Worm (Caenorhabditis elegans) whole organism, late embryonic: Measurements from ENCODE around the gene oat-1.

Experiments used
- C08G9.2 ChIP-seq: sonication (generic microtip); optimal IDR thresholded peaks from 2 replicates; lab custom pipeline; 2016; ENCODE audit warnings: mild to moderate bottlenecking, missing genetic modification characterization, moderate library complexity, missing compliant biosample characterization
- C38D4.7 ChIP-seq: fragments of 200-800 bp; sonication (Bioruptor generic); optimal IDR thresholded peaks from 2 replicates; lab custom pipeline; 2018; ENCODE audit warnings: mild to moderate bottlenecking, missing genetic modification characterization, moderate library complexity, missing compliant biosample characterization
- F13H6.1 ChIP-seq: sonication (generic microtip); optimal IDR thresholded peaks from 2 replicates; lab custom pipeline; 2016; ENCODE audit warnings: missing genetic modification characterization, missing compliant biosample characterization
- K02D7.2 ChIP-seq: sonication (generic microtip); optimal IDR thresholded peaks from 2 replicates; lab custom pipeline; 2017; ENCODE audit warnings: mild to moderate bottlenecking, missing genetic modification characterization, missing compliant biosample characterization
- K09A11.1 ChIP-seq: sonication (generic microtip); optimal IDR thresholded peaks from 2 replicates; lab custom pipeline; 2017; ENCODE audit warnings: antibody characterized with exemption, mild to moderate bottlenecking, missing genetic modification characterization, missing compliant biosample characterization; ENCODE audit not compliant: insufficient read depth
- Y22D7AL.16 ChIP-seq: sonication (generic microtip); optimal IDR thresholded peaks from 2 replicates; lab custom pipeline; 2016; ENCODE audit warnings: missing genetic modification characterization, missing compliant biosample characterization
- ahr-1 ChIP-seq: sonication (generic microtip); optimal IDR thresholded peaks from 2 replicates; lab custom pipeline; 2016; ENCODE audit warnings: missing genetic modification characterization, missing compliant biosample characterization
- ceh-19 ChIP-seq: fragments of 200-800 bp; sonication (Bioruptor generic); optimal IDR thresholded peaks from 2 replicates; lab custom pipeline; 2018; ENCODE audit warnings: mild to moderate bottlenecking, missing genetic modification characterization, missing compliant biosample characterization
- ceh-31 ChIP-seq: sonication (generic microtip); optimal IDR thresholded peaks from 2 replicates; lab custom pipeline; 2016; ENCODE audit warnings: missing genetic modification characterization, missing compliant biosample characterization
- ceh-34 ChIP-seq: sonication (generic microtip); optimal IDR thresholded peaks from 2 replicates; lab custom pipeline; 2016; ENCODE audit warnings: mild to moderate bottlenecking, missing genetic modification characterization, missing compliant biosample characterization
- ceh-45 ChIP-seq: fragments of 200-800 bp; sonication (Bioruptor generic); IDR thresholded peaks from 2 replicates; pipeline ENCODE4 v1.3.6; 2022; ENCODE audit warnings: missing genetic modification reagents, missing genetic modification characterization, missing compliant biosample characterization
- ceh-48 ChIP-seq: sonication (generic microtip); optimal IDR thresholded peaks from 2 replicates; lab custom pipeline; 2016; ENCODE audit warnings: missing genetic modification characterization, inconsistent platforms, missing compliant biosample characterization
- elt-2 ChIP-seq: sonication (generic microtip); optimal IDR thresholded peaks from 2 replicates; lab custom pipeline; 2016; ENCODE audit warnings: missing genetic modification reagents, missing genetic modification characterization, missing compliant biosample characterization
- elt-4 ChIP-seq: sonication (generic microtip); optimal IDR thresholded peaks from 2 replicates; lab custom pipeline; 2016; ENCODE audit warnings: missing genetic modification characterization, missing compliant biosample characterization
- ets-4 ChIP-seq: sonication (generic microtip); optimal IDR thresholded peaks from 2 replicates; lab custom pipeline; 2016; ENCODE audit warnings: missing genetic modification characterization, missing compliant biosample characterization
- eyg-1 ChIP-seq: sonication (generic microtip); optimal IDR thresholded peaks from 2 replicates; lab custom pipeline; 2016; ENCODE audit warnings: missing genotype, missing genetic modification characterization, missing compliant biosample characterization
- fax-1 ChIP-seq: sonication (generic microtip); optimal IDR thresholded peaks from 2 replicates; lab custom pipeline; 2016; ENCODE audit warnings: missing genotype, missing genetic modification characterization, missing compliant biosample characterization
- fkh-10 ChIP-seq: fragments of 150-350 bp; optimal IDR thresholded peaks from 2 replicates; lab custom pipeline; 2014; ENCODE audit warnings: missing biosample characterization, missing genetic modification reagents, missing genetic modification characterization
- fkh-6 ChIP-seq: sonication (generic microtip); optimal IDR thresholded peaks from 2 replicates; lab custom pipeline; 2016; ENCODE audit warnings: missing genetic modification characterization, missing compliant biosample characterization
- gmeb-2 ChIP-seq: sonication (generic microtip); optimal IDR thresholded peaks from 2 replicates; lab custom pipeline; 2016; ENCODE audit warnings: missing genetic modification characterization, inconsistent platforms, missing compliant biosample characterization
- hlh-13 ChIP-seq: fragments of 200-800 bp; sonication (Bioruptor generic); optimal IDR thresholded peaks from 2 replicates; lab custom pipeline; 2018; ENCODE audit warnings: mild to moderate bottlenecking, missing genetic modification characterization, missing compliant biosample characterization
- hlh-15 ChIP-seq: sonication (generic microtip); optimal IDR thresholded peaks from 2 replicates; lab custom pipeline; 2016; ENCODE audit warnings: missing genetic modification characterization, missing compliant biosample characterization
- hlh-6 ChIP-seq: sonication (generic microtip); optimal IDR thresholded peaks from 2 replicates; lab custom pipeline; 2016; ENCODE audit warnings: missing genotype, missing genetic modification characterization, missing compliant biosample characterization
- hlh-8 ChIP-seq: sonication (generic microtip); optimal IDR thresholded peaks from 2 replicates; lab custom pipeline; 2016; ENCODE audit warnings: missing genotype, missing genetic modification characterization, missing compliant biosample characterization
- lim-6 ChIP-seq: sonication (generic microtip); optimal IDR thresholded peaks from 2 replicates; lab custom pipeline; 2016; ENCODE audit warnings: missing genetic modification characterization, missing compliant biosample characterization
- lin-11 ChIP-seq: fragments of 200-800 bp; sonication (Bioruptor generic); optimal IDR thresholded peaks from 2 replicates; lab custom pipeline; 2018; ENCODE audit warnings: mild to moderate bottlenecking, missing genetic modification characterization, missing compliant biosample characterization
- madf-2 ChIP-seq: sonication (generic microtip); optimal IDR thresholded peaks from 2 replicates; lab custom pipeline; 2017; ENCODE audit warnings: missing genetic modification characterization, missing compliant biosample characterization
- mec-3 ChIP-seq: sonication (generic microtip); optimal IDR thresholded peaks from 2 replicates; lab custom pipeline; 2016; ENCODE audit warnings: borderline replicate concordance, missing genetic modification characterization, missing compliant biosample characterization
- nfya-1 ChIP-seq: sonication (generic microtip); optimal IDR thresholded peaks from 2 replicates; lab custom pipeline; 2017; ENCODE audit warnings: missing genetic modification characterization, mild to moderate bottlenecking, missing compliant biosample characterization, antibody characterized with exemption, moderate library complexity
- nhr-11 ChIP-seq: fragments of 150-350 bp; optimal IDR thresholded peaks from 2 replicates; lab custom pipeline; 2014; ENCODE audit warnings: missing biosample characterization, missing genetic modification characterization
- nhr-232 ChIP-seq: sonication (generic microtip); optimal IDR thresholded peaks from 2 replicates; lab custom pipeline; 2016; ENCODE audit warnings: missing genetic modification characterization, missing compliant biosample characterization
- pag-3 ChIP-seq: sonication (generic microtip); optimal IDR thresholded peaks from 2 replicates; lab custom pipeline; 2016; ENCODE audit warnings: missing compliant biosample characterization, missing genetic modification characterization, borderline replicate concordance
- pat-9 ChIP-seq: fragments of 200-800 bp; sonication (Bioruptor generic); optimal IDR thresholded peaks from 2 replicates; lab custom pipeline; 2018; ENCODE audit warnings: mild to moderate bottlenecking, missing genetic modification characterization, moderate library complexity, missing compliant biosample characterization
- pha-2 ChIP-seq: sonication (generic microtip); optimal IDR thresholded peaks from 2 replicates; lab custom pipeline; 2017; ENCODE audit warnings: mild to moderate bottlenecking, missing genetic modification characterization, missing compliant biosample characterization
- pqm-1 ChIP-seq: sonication (generic microtip); optimal IDR thresholded peaks from 2 replicates; lab custom pipeline; 2016; ENCODE audit warnings: missing genetic modification characterization, missing compliant biosample characterization
- ref-2 ChIP-seq: sonication (generic microtip); optimal IDR thresholded peaks from 2 replicates; lab custom pipeline; 2016; ENCODE audit warnings: missing genetic modification characterization, missing compliant biosample characterization
- rnt-1 ChIP-seq: sonication (generic microtip); optimal IDR thresholded peaks from 2 replicates; lab custom pipeline; 2016; ENCODE audit warnings: missing genetic modification characterization, missing compliant biosample characterization
- sdc-2 ChIP-seq: sonication (generic microtip); optimal IDR thresholded peaks from 2 replicates; lab custom pipeline; 2016; ENCODE audit warnings: missing genotype, missing genetic modification characterization, missing compliant biosample characterization
- sox-2 ChIP-seq: fragments of 200-800 bp; sonication (Bioruptor generic); IDR thresholded peaks from 2 replicates; pipeline ENCODE4 v1.3.6; 2022; ENCODE audit warnings: missing genetic modification reagents, missing genetic modification characterization, missing compliant biosample characterization
- syd-9 ChIP-seq: sonication (generic microtip); optimal IDR thresholded peaks from 2 replicates; lab custom pipeline; 2016; ENCODE audit warnings: mild to moderate bottlenecking, missing genetic modification characterization, moderate library complexity, missing compliant biosample characterization
- tbx-2 ChIP-seq: sonication (generic microtip); optimal IDR thresholded peaks from 2 replicates; lab custom pipeline; 2016; ENCODE audit warnings: missing genetic modification characterization, missing compliant biosample characterization
- tbx-7 ChIP-seq: sonication (generic microtip); optimal IDR thresholded peaks from 2 replicates; lab custom pipeline; 2016; ENCODE audit warnings: missing genotype, missing genetic modification characterization, missing compliant biosample characterization
- ttx-3 ChIP-seq: sonication (generic microtip); optimal IDR thresholded peaks from 2 replicates; lab custom pipeline; 2016; ENCODE audit warnings: missing genetic modification reagents, missing genetic modification characterization, missing compliant biosample characterization
- unc-55 ChIP-seq: sonication (generic microtip); optimal IDR thresholded peaks from 2 replicates; lab custom pipeline; 2017; ENCODE audit warnings: missing biosample characterization, missing genetic modification reagents, missing genetic modification characterization
- unc-86 ChIP-seq: sonication (generic microtip); optimal IDR thresholded peaks from 2 replicates; lab custom pipeline; 2016; ENCODE audit warnings: missing genetic modification characterization, missing compliant biosample characterization
- zip-5 ChIP-seq: sonication (generic microtip); optimal IDR thresholded peaks from 2 replicates; lab custom pipeline; 2016; ENCODE audit warnings: missing genetic modification characterization, missing compliant biosample characterization

The oat-1 gene

ce11 chrIV:8506034-8506433, 33.6 kb upstream of the oat-1 start:
- no peak for TF ChIP-seq syd-9 (tag; lab: Kevin White, UChicago)
- no peak for TF ChIP-seq pag-3 (tag; lab: Kevin White, UChicago)
- TF ChIP-seq ahr-1 (tag; lab: Kevin White, UChicago), result no peak
- TF ChIP-seq rnt-1, result no peak
- no peak for TF ChIP-seq gmeb-2 (tag; lab: Kevin White, UChicago)
- TF ChIP-seq unc-86, result no peak
- TF ChIP-seq lin-11 (tag; lab: Kevin White, UChicago), result no peak
- TF ChIP-seq elt-4 (tag; lab: Kevin White, UChicago), result no peak
- TF ChIP-seq lim-6 (tag; lab: Kevin White, UChicago), result no peak
- no peak for TF ChIP-seq K09A11.1
- no peak for TF ChIP-seq pqm-1
- TF ChIP-seq nhr-232 (tag; lab: Kevin White, UChicago), result no peak
- TF ChIP-seq mec-3 (tag; lab: Kevin White, UChicago), result no peak
- no peak for TF ChIP-seq ttx-3
- no peak for TF ChIP-seq sox-2
- no peak for TF ChIP-seq nhr-11 (tag; lab: Kevin White, UChicago)

ce11 chrIV:8501382-8501781, 29.0 kb upstream of the oat-1 start, which contains the start of gene C28C12.1:
Gene C28C12.1 (plus strand): TSS chrIV:8501682.
- TF ChIP-seq hlh-15 (tag; lab: Kevin White, UChicago), result no peak
- no peak for TF ChIP-seq elt-2 (tag; lab: Kevin White, UChicago)
- TF ChIP-seq hlh-8, result no peak
- no peak for TF ChIP-seq ceh-45 (GFP tag; lab: Robert Waterston, UW)
- no peak for TF ChIP-seq unc-55
- TF ChIP-seq nhr-232 (tag; lab: Kevin White, UChicago), result no peak
- no peak for TF ChIP-seq hlh-6 (tag; lab: Kevin White, UChicago)
- no peak for TF ChIP-seq lin-11 (tag; lab: Kevin White, UChicago)
- no peak for TF ChIP-seq fkh-10 (GFP tag; lab: Kevin White, UChicago)
- TF ChIP-seq ceh-48, result no peak
- no peak for TF ChIP-seq tbx-2 (tag; lab: Kevin White, UChicago)
- TF ChIP-seq ceh-19 (GFP tag; lab: Kevin White, UChicago), result no peak
- no peak for TF ChIP-seq nfya-1 (tag; lab: Kevin White, UChicago)
- no peak for TF ChIP-seq ahr-1 (tag; lab: Kevin White, UChicago)
- TF ChIP-seq pha-2 (tag; lab: Kevin White, UChicago), result no peak
- no peak for TF ChIP-seq fkh-6
- no peak for TF ChIP-seq K02D7.2 (tag; lab: Kevin White, UChicago)
- no peak for TF ChIP-seq F13H6.1

ce11 chrIV:8499956-8500355, 27.6 kb upstream of the oat-1 start:
- TF ChIP-seq hlh-13 (GFP tag; lab: Kevin White, UChicago), result no peak
- no peak for TF ChIP-seq ceh-34
- no peak for TF ChIP-seq ceh-45 (GFP tag; lab: Robert Waterston, UW)
- no peak for TF ChIP-seq eyg-1
- no peak for TF ChIP-seq Y22D7AL.16 (tag; lab: Kevin White, UChicago)
- TF ChIP-seq pqm-1, result no peak

- peak; percentile 13 for TF ChIP-seq nfya-1 (tag; lab: Kevin White, UChicago)
- no peak for TF ChIP-seq madf-2 (tag; lab: Kevin White, UChicago)
- TF ChIP-seq tbx-7 (tag; lab: Kevin White, UChicago), result peak; percentile 19
- TF ChIP-seq unc-55, result no peak
- TF ChIP-seq ceh-31 (tag; lab: Kevin White, UChicago), result peak; percentile 69
- TF ChIP-seq ref-2 (tag; lab: Kevin White, UChicago), result peak; percentile 46
- TF ChIP-seq fkh-10 (GFP tag; lab: Kevin White, UChicago), result no peak
- TF ChIP-seq ets-4, result peak; percentile 37
- no peak for TF ChIP-seq fax-1 (tag; lab: Kevin White, UChicago)
- peak; percentile 22 for TF ChIP-seq zip-5 (tag; lab: Kevin White, UChicago)
- TF ChIP-seq pat-9 (tag; lab: Kevin White, UChicago), result no peak
- peak; percentile 78 for TF ChIP-seq C08G9.2 (tag; lab: Kevin White, UChicago)
- no peak for TF ChIP-seq hlh-15 (tag; lab: Kevin White, UChicago)
- TF ChIP-seq tbx-2 (tag; lab: Kevin White, UChicago), result peak; percentile 38
- no peak for TF ChIP-seq C38D4.7 (GFP tag; lab: Kevin White, UChicago)
- no peak for TF ChIP-seq sdc-2 (tag; lab: Kevin White, UChicago)
- peak; percentile 29 for TF ChIP-seq rnt-1
Measured at ce11 chrIV:8498773-8499360, 26.5 kb upstream of the oat-1 start, which contains the start of the genes acdh-13 and mesp-1. Gene acdh-13 (minus strand): TSS chrIV:8498823. Gene mesp-1 (plus strand): TSS chrIV:8499310.
